Worm (Caenorhabditis elegans): ENCODE data around the gene Y53C12A.7.
A peak's percentile ranks its signal among the peaks of the same experiment; 100 is the strongest.
"Not testable (repeated sequence)": the region's sequence is repeated elsewhere in the genome, so short reads cannot be mapped to it uniquely, and the experiment has no call there.

Gene Y53C12A.7

DNA sequence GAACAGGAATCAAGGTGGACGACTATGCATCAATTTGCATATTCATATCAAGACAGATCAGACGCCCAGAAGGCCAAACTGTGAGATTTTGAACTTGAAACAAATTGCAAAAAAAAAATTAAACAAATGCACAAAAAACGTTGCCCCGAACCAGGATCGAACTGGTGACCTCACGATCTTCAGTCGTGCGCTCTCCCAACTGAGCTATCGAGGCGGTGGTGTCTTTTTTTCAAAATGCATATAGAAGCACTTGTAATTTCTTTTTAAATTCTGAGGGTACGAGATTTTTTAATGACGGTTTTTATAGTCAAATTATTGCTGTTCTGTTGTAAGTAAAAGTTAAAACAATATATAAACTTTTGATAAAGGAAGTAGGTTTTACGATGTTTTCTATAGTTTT, 12.7 kb downstream of the Y53C12A.7 start:
- no peak for TF ChIP-seq aly-2 (tag; optimal IDR thresholded peaks at IDR 0.05)
- TF ChIP-seq lsy-12 (tag; optimal IDR thresholded peaks at IDR 0.05) = no peak
- no peak for TF ChIP-seq nhr-237 (tag; optimal IDR thresholded peaks at IDR 0.05)
- TF ChIP-seq pqm-1 (tag; optimal IDR thresholded peaks at IDR 0.05) = peak; percentile 5

DNA sequence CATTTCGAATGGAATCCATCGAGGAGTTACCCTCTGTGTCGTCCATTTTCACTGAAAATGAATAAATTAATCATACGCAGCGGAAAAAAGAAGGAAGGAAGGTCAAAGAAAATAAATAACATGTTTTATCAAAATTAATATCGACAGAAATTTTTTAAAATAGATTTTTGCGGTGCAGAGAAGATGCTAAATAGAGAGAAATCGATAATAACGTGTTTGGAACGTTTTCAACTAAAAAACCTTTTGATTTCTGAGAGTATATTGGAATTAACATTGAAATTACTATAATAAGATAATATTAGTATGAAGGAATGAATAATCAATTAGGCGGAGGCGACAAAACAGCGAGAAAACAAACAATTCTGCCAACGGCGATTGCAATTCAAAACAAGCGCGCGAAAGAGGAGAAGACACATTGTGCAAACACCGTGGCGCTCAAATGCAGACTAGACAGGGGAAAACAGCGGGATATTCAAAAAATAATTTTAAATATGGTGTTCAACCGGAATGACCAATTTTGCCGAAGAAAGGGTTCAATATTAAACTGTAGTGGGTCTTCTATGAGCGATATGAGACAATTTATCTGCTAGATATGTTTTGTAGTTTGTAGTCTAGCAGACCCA, 16.2 kb downstream of the Y53C12A.7 start, which contains the start of gene wee-1.3:
Gene wee-1.3, minus strand, starts transcription at position 51 of the 623 bp plus-strand sequence.
- TF ChIP-seq nhr-76 (tag; optimal IDR thresholded peaks at IDR 0.05) (no peak), ceh-82 (tag; optimal IDR thresholded peaks at IDR 0.05) (peak; percentile 3), egl-5 (tag; optimal IDR thresholded peaks at IDR 0.05) (peak; percentile 83), nfya-1 (tag; optimal IDR thresholded peaks at IDR 0.05; ENCODE audit: insufficient read depth) (peak; percentile 86), elt-3 (tag; optimal IDR thresholded peaks at IDR 0.05) (no peak), nhr-43 (tag; optimal IDR thresholded peaks at IDR 0.05; ENCODE audit: poor library complexity, severe bottlenecking) (no peak), lin-39 (tag; optimal IDR thresholded peaks at IDR 0.05) (peak; percentile 52), nhr-67 (tag; optimal IDR thresholded peaks at IDR 0.05) (no peak), hmg-11 (tag; optimal IDR thresholded peaks at IDR 0.05) (peak; percentile 43), lsy-12 (tag; optimal IDR thresholded peaks at IDR 0.05) (no peak), ceh-9 (tag; optimal IDR thresholded peaks at IDR 0.05) (no peak), pqm-1 (tag; optimal IDR thresholded peaks at IDR 0.05) (peak; percentile 57), nhr-11 (tag; optimal IDR thresholded peaks at IDR 0.05) (peak; percentile 76), jun-1 (tag; optimal IDR thresholded peaks at IDR 0.05) (peak; percentile 46), snpc-4 (tag; optimal IDR thresholded peaks at IDR 0.05) (peak; percentile 26), fkh-10 (GFP tag; optimal IDR thresholded peaks at IDR 0.05) (no peak), mml-1 (tag; optimal IDR thresholded peaks at IDR 0.05) (no peak), elt-2 (tag; optimal IDR thresholded peaks at IDR 0.05) (peak; percentile 52), skn-1 (tag; optimal IDR thresholded peaks at IDR 0.05) (peak; percentile 40), ceh-28 (tag; optimal IDR thresholded peaks at IDR 0.05) (peak; percentile 42), eor-1 (tag; optimal IDR thresholded peaks at IDR 0.05) (no peak), nhr-23 (tag; optimal IDR thresholded peaks at IDR 0.05) (peak; percentile 87), R02D3.7 (tag; optimal IDR thresholded peaks at IDR 0.05) (peak; percentile 65), ceh-16 (tag; optimal IDR thresholded peaks at IDR 0.05) (no peak), ztf-4 (tag; optimal IDR thresholded peaks at IDR 0.05) (no peak), pha-4 (tag; optimal IDR thresholded peaks at IDR 0.05) (peak; percentile 91), nhr-25 (tag; optimal IDR thresholded peaks at IDR 0.05) (peak; percentile 72), lin-15B (tag; optimal IDR thresholded peaks at IDR 0.05) (peak; percentile 72), ama-1 (optimal IDR thresholded peaks at IDR 0.05) (peak; percentile 13), mdl-1 (tag; optimal IDR thresholded peaks at IDR 0.05) (no peak), elt-1 (tag; optimal IDR thresholded peaks at IDR 0.05) (peak; percentile 29), nhr-12 (tag; optimal IDR thresholded peaks at IDR 0.05) (no peak)

DNA sequence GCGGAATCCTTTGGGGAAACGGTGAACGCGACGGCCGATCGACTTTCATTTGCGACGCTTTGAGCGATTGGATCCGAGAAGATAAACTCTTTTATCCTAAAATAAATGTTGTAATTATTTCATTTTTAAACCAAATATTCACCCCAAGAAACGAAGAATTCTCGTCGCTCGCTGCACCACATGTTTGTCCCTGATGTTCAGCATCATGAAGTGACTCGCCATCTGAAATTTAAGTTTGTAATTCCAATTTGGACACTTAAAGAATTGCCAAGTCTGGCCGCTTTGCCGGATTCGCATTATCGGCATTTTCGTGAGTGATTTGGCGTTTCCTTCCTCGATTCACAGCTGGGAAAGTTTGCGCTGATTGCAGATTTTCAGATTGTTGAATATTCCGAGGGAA, 17.6 kb downstream of the Y53C12A.7 start, which contains the start of gene Y53C12A.6:
Gene Y53C12A.6, minus strand, starts transcription at position 101 of the 400 bp plus-strand sequence.
- no peak for TF ChIP-seq jun-1 (tag; optimal IDR thresholded peaks at IDR 0.05)
- TF ChIP-seq nhr-11 (tag; optimal IDR thresholded peaks at IDR 0.05) = no peak
- TF ChIP-seq pqm-1 (tag; optimal IDR thresholded peaks at IDR 0.05) = no peak
- no peak for TF ChIP-seq fkh-2 (tag; optimal IDR thresholded peaks at IDR 0.05)
- TF ChIP-seq ceh-82 (tag; optimal IDR thresholded peaks at IDR 0.05) = no peak
- TF ChIP-seq nhr-23 (tag; optimal IDR thresholded peaks at IDR 0.05) = no peak
- no peak for TF ChIP-seq snpc-4 (tag; optimal IDR thresholded peaks at IDR 0.05)
- no peak for TF ChIP-seq ZK546.5 (tag; optimal IDR thresholded peaks at IDR 0.05)
- TF ChIP-seq mml-1 (tag; optimal IDR thresholded peaks at IDR 0.05) = no peak
- no peak for TF ChIP-seq tbx-2 (tag; optimal IDR thresholded peaks at IDR 0.05)

DNA sequence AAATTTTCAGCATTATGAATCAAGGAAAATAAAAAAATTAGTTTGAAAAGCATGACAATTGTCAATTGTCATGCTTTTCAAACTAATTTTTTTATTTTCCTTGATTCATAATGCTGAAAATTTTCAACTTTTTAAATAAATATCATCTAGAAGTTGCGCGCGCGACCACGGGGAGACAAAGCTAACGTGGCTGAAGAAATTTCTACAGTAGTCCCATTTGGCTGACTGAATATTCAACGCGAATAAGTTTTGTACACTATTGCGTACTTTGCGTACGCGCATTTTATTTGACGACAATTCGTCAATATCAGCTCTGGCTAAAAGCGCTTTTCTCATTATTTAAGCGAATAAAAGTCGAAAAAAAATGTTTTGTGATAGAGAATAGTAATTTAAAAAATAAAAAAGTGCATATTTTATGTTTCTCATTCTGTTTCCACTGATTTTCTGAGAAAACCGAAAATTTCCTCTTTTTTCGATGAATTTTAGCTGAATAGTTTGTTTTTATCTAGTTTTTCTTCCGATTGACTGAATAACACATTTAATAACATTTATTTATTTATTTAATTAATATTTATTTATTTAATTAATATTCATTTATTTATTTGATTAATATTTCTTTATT, 18.4 kb downstream of the Y53C12A.7 start, which contains the start of gene Y53C12A.11:
Gene Y53C12A.11, minus strand, starts transcription at position 68 of the 622 bp plus-strand sequence.
- TF ChIP-seq fos-1, nhr-76, nhr-77 (tag; optimal IDR thresholded peaks at IDR 0.05): not testable (repeated sequence)
